Fruit fly (Drosophila melanogaster): ENCODE measurements around the gene CG3176.

CG3176 gene

DNA sequence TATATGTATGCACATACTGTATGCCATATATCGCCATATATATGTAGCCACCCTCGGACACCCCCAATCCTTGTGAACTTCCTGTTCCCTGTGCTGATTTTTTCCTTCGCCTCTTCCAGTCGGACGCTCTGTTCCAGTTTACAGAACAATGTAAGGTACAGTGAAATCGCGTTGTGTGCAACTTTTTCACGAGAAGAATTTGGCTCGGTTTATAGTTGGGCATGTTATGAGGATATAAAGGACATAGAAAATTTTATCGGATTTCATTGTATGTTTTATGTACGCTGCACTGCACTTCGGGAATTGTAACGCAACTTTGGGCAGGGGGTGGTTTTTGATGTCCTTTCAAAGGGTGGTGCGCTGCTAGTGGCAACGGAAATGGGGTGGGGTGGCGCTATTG, 42.7 kb downstream of the CG3176 start (continued):
- TF ChIP-seq CG13296 (GFP tag; optimal IDR thresholded peaks at IDR 0.05): peak; percentile 22
- no peak for TF ChIP-seq Adf1 (GFP tag; IDR thresholded peaks at IDR 0.05)
- no peak for TF ChIP-seq CG12942 (GFP tag; optimal IDR thresholded peaks at IDR 0.05)
- peak; percentile 10 for TF ChIP-seq org-1 (GFP tag; optimal IDR thresholded peaks at IDR 0.05)
- TF ChIP-seq Asciz (GFP tag; optimal IDR thresholded peaks at IDR 0.05): no peak
- TF ChIP-seq nerfin-1 (tag; optimal IDR thresholded peaks at IDR 0.05): peak; percentile 35
- TF ChIP-seq ssp (GFP tag; IDR thresholded peaks at IDR 0.05): 0 out of 2 replicates have a peak, but pooled peaks have one; percentile 9
- no peak for TF ChIP-seq CG10462 (GFP tag; optimal IDR thresholded peaks at IDR 0.05)
- no peak for TF ChIP-seq mld (GFP tag; IDR thresholded peaks at IDR 0.05; ENCODE audit: partially characterized antibody)
- TF ChIP-seq ci (GFP tag; IDR thresholded peaks at IDR 0.05): peak; percentile 41; the same call in 1 of the 3 replicates
- TF ChIP-seq CG34422 (GFP tag; IDR thresholded peaks at IDR 0.05): no peak
- TF ChIP-seq dmrt99B (tag; optimal IDR thresholded peaks at IDR 0.05): peak; percentile 43
- no peak for TF ChIP-seq nmo (GFP tag; optimal IDR thresholded peaks at IDR 0.05)
- no peak for TF ChIP-seq chinmo (GFP tag; IDR thresholded peaks at IDR 0.05; ENCODE audit: partially characterized antibody)
- TF ChIP-seq toy (GFP tag; IDR thresholded peaks at IDR 0.05): no peak
- TF ChIP-seq stc (GFP tag; IDR thresholded peaks at IDR 0.05): no peak
- peak; percentile 51 for TF ChIP-seq Fer1 (GFP tag; optimal IDR thresholded peaks at IDR 0.05)
- no peak for TF ChIP-seq zfh2 (GFP tag; optimal IDR thresholded peaks at IDR 0.05)
- TF ChIP-seq caup (GFP tag; optimal IDR thresholded peaks at IDR 0.05; ENCODE audit: severe bottlenecking): peak; percentile 22
- TF ChIP-seq Trl (optimal IDR thresholded peaks at IDR 0.05): no peak
- TF ChIP-seq Trl (GFP tag; optimal IDR thresholded peaks at IDR 0.05): no peak
- TF ChIP-seq CG12219 (GFP tag; optimal IDR thresholded peaks at IDR 0.05): peak; percentile 34
- TF ChIP-seq pb (GFP tag; optimal IDR thresholded peaks at IDR 0.05): no peak
- no peak for TF ChIP-seq CG1024 (GFP tag; IDR thresholded peaks at IDR 0.05)
- no peak for TF ChIP-seq pho (GFP tag; optimal IDR thresholded peaks at IDR 0.05)
- TF ChIP-seq scrt (GFP tag; optimal IDR thresholded peaks at IDR 0.05): no peak
- peak; percentile 58 for TF ChIP-seq slbo (GFP tag; IDR thresholded peaks at IDR 0.05)
- peak; percentile 29 for TF ChIP-seq gem (tag; optimal IDR thresholded peaks at IDR 0.05)
- no peak for TF ChIP-seq CG5180 (GFP tag; optimal IDR thresholded peaks at IDR 0.05)
- peak; percentile 52 for TF ChIP-seq CG2120 (GFP tag; optimal IDR thresholded peaks at IDR 0.05)
- peak; percentile 41 for TF ChIP-seq Rfx (GFP tag; IDR thresholded peaks at IDR 0.05)
- no peak for TF ChIP-seq CG9437 (GFP tag; optimal IDR thresholded peaks at IDR 0.05)
- TF ChIP-seq CG1792 (GFP tag; optimal IDR thresholded peaks at IDR 0.05): no peak
- TF ChIP-seq jumu (GFP tag; optimal IDR thresholded peaks at IDR 0.05): no peak
- no peak for TF ChIP-seq CG14441 (GFP tag; IDR thresholded peaks at IDR 0.05)
- TF ChIP-seq Scr (GFP tag; IDR thresholded peaks at IDR 0.05; ENCODE audit: partially characterized antibody): no peak
- TF ChIP-seq fu2 (GFP tag; optimal IDR thresholded peaks at IDR 0.05): no peak
- TF ChIP-seq MESR4 (GFP tag; optimal IDR thresholded peaks at IDR 0.05): no peak
- TF ChIP-seq CG3065 (GFP tag; optimal IDR thresholded peaks at IDR 0.05): no peak
- no peak for TF ChIP-seq fru (optimal IDR thresholded peaks at IDR 0.05)
- TF ChIP-seq ttk (GFP tag; IDR thresholded peaks at IDR 0.05): no peak
- TF ChIP-seq CG18011 (GFP tag; optimal IDR thresholded peaks at IDR 0.05): no peak
- no peak for TF ChIP-seq CG8290 (GFP tag; optimal IDR thresholded peaks at IDR 0.05)
- peak in 1 of 2 experiments; percentile 55 for TF ChIP-seq CG8290 (tag; optimal IDR thresholded peaks at IDR 0.05)
- TF ChIP-seq ems (GFP tag; optimal IDR thresholded peaks at IDR 0.05): no peak
- TF ChIP-seq CG13424 (tag; optimal IDR thresholded peaks at IDR 0.05): peak; percentile 40
- no peak for TF ChIP-seq CG11723 (GFP tag; optimal IDR thresholded peaks at IDR 0.05)
- peak; percentile 6 for TF ChIP-seq sqz (GFP tag; optimal IDR thresholded peaks at IDR 0.05)
- no peak for TF ChIP-seq prd (optimal IDR thresholded peaks at IDR 0.05)
- peak; percentile 30; the same call in 1 of the 3 replicates for TF ChIP-seq prd (GFP tag; IDR thresholded peaks at IDR 0.05)
- no peak for TF ChIP-seq Gsc (GFP tag; IDR thresholded peaks at IDR 0.05)
- no peak for TF ChIP-seq sc (optimal IDR thresholded peaks at IDR 0.05)
- TF ChIP-seq sc (GFP tag; optimal IDR thresholded peaks at IDR 0.05): no peak

Data from whole organism, embryonic.